Worm (Caenorhabditis elegans) whole organism, L4 larva: ENCODE results near the gene col-167.
A peak's percentile ranks its signal among the peaks of the same experiment; 100 is the strongest.

ENCODE experiments used
- F44E2.7 ChIP-seq: fragments of 200-800 bp; sonication (Bioruptor generic); IDR thresholded peaks from 2 replicates; pipeline ENCODE4 v2.1.2; 2022; ENCODE audit warnings: missing genetic modification characterization, missing compliant biosample characterization
- T20F7.1 ChIP-seq: fragments of 200-800 bp; sonication (Bioruptor generic); optimal IDR thresholded peaks from 2 replicates; lab custom pipeline; 2018; ENCODE audit warnings: mild to moderate bottlenecking, missing genetic modification characterization, missing compliant biosample characterization
- ZK546.5 ChIP-seq, 2 experiments: sonication (generic microtip); optimal IDR thresholded peaks; 2 replicates each; lab custom pipeline; 2017; ENCODE audit warnings: missing biosample characterization in 2 of 2, missing genetic modification characterization in 2 of 2
- aha-1 ChIP-seq: fragments of 150-350 bp; peaks from one replicate; lab custom pipeline; 2014; ENCODE audit warnings: missing biosample characterization, missing genetic modification characterization
- aly-2 ChIP-seq: sonication (generic microtip); optimal IDR thresholded peaks from 2 replicates; lab custom pipeline; 2018; ENCODE audit warnings: missing biosample characterization, missing genetic modification characterization
- ceh-20 ChIP-seq: fragments of 200-800 bp; sonication (Bioruptor generic); IDR thresholded peaks from 2 replicates; pipeline ENCODE4 v1.3.6; 2022; ENCODE audit warnings: missing genetic modification reagents, missing genetic modification characterization, missing compliant biosample characterization
- ceh-62 ChIP-seq: sonication (generic microtip); optimal IDR thresholded peaks from 2 replicates; lab custom pipeline; 2017; ENCODE audit warnings: missing biosample characterization, missing genetic modification characterization
- daf-12 ChIP-seq: fragments of 150-350 bp; optimal IDR thresholded peaks from 2 replicates; lab custom pipeline; 2014; ENCODE audit warnings: missing biosample characterization, missing genetic modification reagents, missing genetic modification characterization
- daf-16 ChIP-seq, 3 experiments: sonication (generic microtip); optimal IDR thresholded peaks; 2 replicates each; lab custom pipeline; 2016 to 2017; ENCODE audit warnings: missing genetic modification characterization in 3 of 3, missing genetic modification reagents in 3 of 3, mild to moderate bottlenecking in 2 of 3, missing compliant biosample characterization in 2 of 3, missing biosample characterization in 1 of 3, moderate library complexity in 1 of 3
- dmd-6 ChIP-seq: fragments of 200-800 bp; sonication (Bioruptor generic); IDR thresholded peaks from 2 replicates; pipeline ENCODE4 v1.3.6; 2022; ENCODE audit warnings: missing genetic modification reagents, missing genetic modification characterization, missing compliant biosample characterization
- dmd-8 ChIP-seq: fragments of 200-800 bp; sonication (Bioruptor generic); IDR thresholded peaks from 2 replicates; pipeline ENCODE4 v1.3.6; 2022; ENCODE audit warnings: missing genetic modification characterization, missing compliant biosample characterization
- dmd-9 ChIP-seq: fragments of 200-800 bp; sonication (Bioruptor generic); IDR thresholded peaks from 2 replicates; pipeline ENCODE4 v1.3.6; 2022; ENCODE audit warnings: missing genetic modification reagents, missing genetic modification characterization, missing compliant biosample characterization
- egl-27 ChIP-seq: sonication (generic microtip); optimal IDR thresholded peaks from 3 replicates; lab custom pipeline; 2017; ENCODE audit warnings: missing biosample characterization, missing genetic modification reagents, missing genetic modification characterization
- hlh-11 ChIP-seq: fragments of 200-800 bp; sonication (Bioruptor generic); optimal IDR thresholded peaks from 2 replicates; lab custom pipeline; 2018; ENCODE audit warnings: mild to moderate bottlenecking, missing genetic modification characterization, missing compliant biosample characterization
- hlh-30 ChIP-seq: sonication (generic microtip); optimal IDR thresholded peaks from 2 replicates; lab custom pipeline; 2017; ENCODE audit warnings: antibody characterized with exemption, mild to moderate bottlenecking, missing genetic modification characterization, missing compliant biosample characterization; ENCODE audit not compliant: insufficient read depth
- lin-39 ChIP-seq: fragments of 150-350 bp; optimal IDR thresholded peaks from 2 replicates; lab custom pipeline; 2014; ENCODE audit warnings: missing biosample characterization, missing genetic modification reagents, missing genetic modification characterization
- lir-3 ChIP-seq: sonication (generic microtip); optimal IDR thresholded peaks from 2 replicates; lab custom pipeline; 2016; ENCODE audit warnings: mild to moderate bottlenecking, missing genetic modification characterization, missing compliant biosample characterization
- madf-9 ChIP-seq: fragments of 200-800 bp; sonication (Bioruptor generic); conservative IDR thresholded peaks from 2 replicates; pipeline ENCODE4 v1.3.6; 2022; ENCODE audit warnings: missing genetic modification reagents, missing genetic modification characterization, missing compliant biosample characterization
- mdl-1 ChIP-seq, 2 experiments: fragments of 150-350 bp in 1 of 2; sonication (generic microtip) in 1 of 2; optimal IDR thresholded peaks; 2 replicates each; lab custom pipeline; 2014 to 2017; ENCODE audit warnings: missing biosample characterization in 2 of 2, missing genetic modification characterization in 2 of 2
- mdt-29 ChIP-seq: fragments of 200-800 bp; sonication (Bioruptor generic); IDR thresholded peaks from 2 replicates; pipeline ENCODE4 v1.3.6; 2022; ENCODE audit warnings: missing genetic modification reagents, missing genetic modification characterization, missing compliant biosample characterization
- mxl-2 ChIP-seq: fragments of 200-800 bp; sonication (Bioruptor generic); conservative IDR thresholded peaks from 2 replicates; pipeline ENCODE4 v1.3.6; 2022; ENCODE audit warnings: missing genetic modification reagents, missing genetic modification characterization, missing compliant biosample characterization
- mxl-3 ChIP-seq: fragments of 200-800 bp; sonication (Bioruptor generic); optimal IDR thresholded peaks from 2 replicates; lab custom pipeline; 2018; ENCODE audit warnings: mild to moderate bottlenecking, missing genetic modification characterization, missing compliant biosample characterization
- nhr-11 ChIP-seq: fragments of 150-350 bp; optimal IDR thresholded peaks from 2 replicates; lab custom pipeline; 2014; ENCODE audit warnings: missing biosample characterization, missing genetic modification characterization
- nhr-237 ChIP-seq: sonication (generic microtip); optimal IDR thresholded peaks from 2 replicates; lab custom pipeline; 2017; ENCODE audit warnings: missing biosample characterization, missing genetic modification characterization
- nhr-25 ChIP-seq: sonication (generic microtip); optimal IDR thresholded peaks from 2 replicates; lab custom pipeline; 2017; ENCODE audit warnings: missing genetic modification characterization, mild to moderate bottlenecking, missing compliant biosample characterization, antibody characterized with exemption, moderate library complexity, borderline replicate concordance; ENCODE audit not compliant: insufficient read depth
- nhr-28 ChIP-seq: fragments of 150-350 bp; optimal IDR thresholded peaks from 2 replicates; lab custom pipeline; 2014; ENCODE audit warnings: missing biosample characterization, missing genetic modification characterization
- nhr-41 ChIP-seq: fragments of 200-800 bp; sonication (Bioruptor generic); IDR thresholded peaks from 2 replicates; pipeline ENCODE4 v1.3.6; 2022; ENCODE audit warnings: missing genetic modification reagents, missing genetic modification characterization, missing compliant biosample characterization
- nhr-48 ChIP-seq: sonication (generic microtip); optimal IDR thresholded peaks from 2 replicates; lab custom pipeline; 2016; ENCODE audit warnings: mild to moderate bottlenecking, missing genetic modification characterization, missing compliant biosample characterization
- nhr-6 ChIP-seq: fragments of 150-350 bp; optimal IDR thresholded peaks from 2 replicates; lab custom pipeline; 2014; ENCODE audit warnings: missing biosample characterization, missing genetic modification characterization
- nhr-77 ChIP-seq: fragments of 150-350 bp; optimal IDR thresholded peaks from 2 replicates; lab custom pipeline; 2014; ENCODE audit warnings: missing biosample characterization, missing genetic modification characterization
- spr-3 ChIP-seq: fragments of 200-800 bp; sonication (Bioruptor generic); optimal IDR thresholded peaks from 2 replicates; lab custom pipeline; 2018; ENCODE audit warnings: mild to moderate bottlenecking, missing genetic modification characterization, missing compliant biosample characterization
- tra-1 ChIP-seq: fragments of 200-800 bp; sonication (Bioruptor generic); IDR thresholded peaks from 2 replicates; pipeline ENCODE4 v1.3.6; 2022; ENCODE audit warnings: missing genetic modification reagents, missing genetic modification characterization, missing compliant biosample characterization
- unc-62 ChIP-seq, 3 experiments: fragments of 150-350 bp in 1 of 3; sonication (generic microtip); optimal IDR thresholded peaks in 2 of 3; peaks in 1 of 3; 1 replicate in 1 of 3; 2 replicates in 2 of 3; lab custom pipeline; 2014 to 2017; ENCODE audit warnings: missing biosample characterization in 3 of 3, missing genetic modification characterization in 3 of 3, missing genetic modification reagents in 3 of 3, missing genotype in 1 of 3
- vab-7 ChIP-seq: fragments of 200-800 bp; sonication (Bioruptor generic); IDR thresholded peaks from 2 replicates; pipeline ENCODE4 v1.3.6; 2022; ENCODE audit warnings: missing genetic modification reagents, missing genetic modification characterization, missing compliant biosample characterization
- zfp-3 ChIP-seq: fragments of 200-800 bp; sonication (Bioruptor generic); conservative IDR thresholded peaks from 2 replicates; pipeline ENCODE4 v1.3.6; 2022; ENCODE audit warnings: missing genetic modification reagents, missing genetic modification characterization, missing compliant biosample characterization
- ztf-11 ChIP-seq: fragments of 150-350 bp; optimal IDR thresholded peaks from 2 replicates; lab custom pipeline; 2014; ENCODE audit warnings: missing biosample characterization, missing genetic modification characterization

col-167 gene

ce11 chrX:6296402-6296844 lies 26.9 kb upstream of the col-167 start (continued):
- TF ChIP-seq nhr-11 (tag; lab: Kevin White, UChicago) (peak; percentile 99), unc-62 (GFP tag; optimal IDR thresholded peaks at IDR 0.05 in 1 of 2; lab: Kevin White, UChicago) (peak; percentile 93 to 100), unc-62 (tag; optimal IDR thresholded peaks at IDR 0.05; lab: Kevin White, UChicago) (peak; percentile 91), ztf-11 (tag; lab: Kevin White, UChicago) (peak; percentile 96), nhr-25 (tag; lab: Kevin White, UChicago) (peak; percentile 98), lir-3 (tag; lab: Kevin White, UChicago) (peak; percentile 95), zfp-3 (GFP tag; lab: Robert Waterston, UW) (peak; percentile 97), mxl-2 (GFP tag; lab: Robert Waterston, UW) (peak; percentile 91), dmd-6 (GFP tag; lab: Robert Waterston, UW) (peak; percentile 98), ceh-20 (peak; percentile 99), ZK546.5 (tag; optimal IDR thresholded peaks at IDR 0.05; lab: Kevin White, UChicago) (peak; percentile 53 to 80), madf-9 (GFP tag; lab: Robert Waterston, UW) (peak; percentile 99), ceh-62 (tag; lab: Kevin White, UChicago) (no peak), nhr-237 (tag; lab: Kevin White, UChicago) (peak; percentile 95), nhr-48 (tag; lab: Kevin White, UChicago) (peak; percentile 99), dmd-9 (peak; percentile 94), aha-1 (tag; lab: Kevin White, UChicago) (peak; percentile 100), F44E2.7 (GFP tag; lab: Robert Waterston, UW) (peak; percentile 92), nhr-41 (GFP tag; lab: Robert Waterston, UW) (peak; percentile 91), spr-3 (peak; percentile 99), lin-39 (tag; lab: Kevin White, UChicago) (peak; percentile 84), dmd-8 (GFP tag; lab: Robert Waterston, UW) (peak; percentile 83)

- peak in 1 of 2 experiments; percentile 86 for TF ChIP-seq unc-62 (GFP tag; optimal IDR thresholded peaks at IDR 0.05 in 1 of 2; lab: Kevin White, UChicago)
- no peak for TF ChIP-seq unc-62 (tag; optimal IDR thresholded peaks at IDR 0.05; lab: Kevin White, UChicago)
- TF ChIP-seq tra-1: no peak
- no peak for TF ChIP-seq mdt-29 (GFP tag; lab: Robert Waterston, UW)
- TF ChIP-seq, all 104 proteins: peak for 1
These were observed 23.5 kb upstream of the col-167 start, which contains the start of gene cest-16 for ce11 chrX:6299641-6300240. Gene cest-16, plus strand, starts transcription at chrX:6299942.

ce11 chrX:6311391-6311790 lies 11.9 kb upstream of the col-167 start, which contains the start of gene npr-38:
Gene npr-38, plus strand, starts transcription at chrX:6311691.
- no peak for TF ChIP-seq vab-7 (GFP tag; lab: Robert Waterston, UW)
- TF ChIP-seq aly-2 (tag; lab: Kevin White, UChicago): no peak
- no peak for TF ChIP-seq dmd-8 (GFP tag; lab: Robert Waterston, UW)
- TF ChIP-seq T20F7.1: no peak
- no peak for TF ChIP-seq daf-16 (GFP tag; optimal IDR thresholded peaks at IDR 0.05; lab: Kevin White, UChicago)
- TF ChIP-seq daf-16 (tag; optimal IDR thresholded peaks at IDR 0.05; lab: Kevin White, UChicago): no peak
- no peak for TF ChIP-seq daf-12 (tag; lab: Kevin White, UChicago)
- no peak for TF ChIP-seq nhr-11 (tag; lab: Kevin White, UChicago)
- TF ChIP-seq dmd-9: no peak
- TF ChIP-seq nhr-6 (tag; lab: Kevin White, UChicago): no peak
- TF ChIP-seq hlh-11 (tag; lab: Kevin White, UChicago): no peak
- TF ChIP-seq mxl-3 (GFP tag; lab: Kevin White, UChicago): no peak
- TF ChIP-seq madf-9 (GFP tag; lab: Robert Waterston, UW): no peak
- TF ChIP-seq nhr-77 (tag; lab: Kevin White, UChicago): no peak

- peak; percentile 58 for TF ChIP-seq nhr-25 (tag; lab: Kevin White, UChicago)
- no peak for TF ChIP-seq lin-39 (tag; lab: Kevin White, UChicago)
- peak; percentile 4 for TF ChIP-seq hlh-30
- peak in 1 of 2 experiments; percentile 35 for TF ChIP-seq mdl-1 (tag; optimal IDR thresholded peaks at IDR 0.05; lab: Kevin White, UChicago)
- TF ChIP-seq egl-27 (tag; lab: Kevin White, UChicago): no peak
- peak; percentile 75 for TF ChIP-seq nhr-28 (tag; lab: Kevin White, UChicago)
These were observed 4.5 kb upstream of the col-167 start for ce11 chrX:6318803-6319202.
